Fruit fly (Drosophila melanogaster): ENCODE data around the gene Trax.

- TF ChIP-seq CG14655 (GFP tag; optimal IDR thresholded peaks at IDR 0.05) (no peak), rn (GFP tag; IDR thresholded peaks at IDR 0.05) (no peak), CG4496 (GFP tag; IDR thresholded peaks at IDR 0.05) (no peak), CG10348 (GFP tag; IDR thresholded peaks at IDR 0.05) (no peak), CG9948 (tag; optimal IDR thresholded peaks at IDR 0.05) (no peak), CG34367 (tag; optimal IDR thresholded peaks at IDR 0.05) (no peak), CG32121 (GFP tag; IDR thresholded peaks at IDR 0.05) (no peak), fd96Ca (GFP tag; IDR thresholded peaks at IDR 0.05) (no peak), Pif1B (GFP tag; optimal IDR thresholded peaks at IDR 0.05) (no peak), CG15710 (tag; optimal IDR thresholded peaks at IDR 0.05) (no peak), CG13204 (GFP tag; optimal IDR thresholded peaks at IDR 0.05) (no peak), D1 (tag; optimal IDR thresholded peaks at IDR 0.05) (no peak)
These were observed 5.3 kb upstream of the Trax start for dm6 chr3R:15356152-15356551.

All from whole organism, pupa.